Worm (Caenorhabditis elegans): ENCODE results near the gene cnd-1.

cnd-1 gene

ce11 chrIII:5230415-5230814 is 14.0 kb downstream of the cnd-1 start, which contains the start of gene prmt-5 (continued):
- TF ChIP-seq madf-3 (GFP tag; IDR thresholded peaks at IDR 0.05) (peak; percentile 80; the same call in 1 of the 2 replicates), ceh-91 (GFP tag; IDR thresholded peaks at IDR 0.05) (no peak), cebp-2 (GFP tag; IDR thresholded peaks at IDR 0.05) (peak; percentile 72; the same call in 1 of the 2 replicates), madf-8 (GFP tag; conservative IDR thresholded peaks at IDR 0.05) (no peak), hmg-1.2 (GFP tag; IDR thresholded peaks at IDR 0.05) (peak; percentile 44; the same call in 1 of the 2 replicates), xnd-1 (tag; optimal IDR thresholded peaks at IDR 0.05) (peak; percentile 43), C17E4.6 (GFP tag; IDR thresholded peaks at IDR 0.05) (no peak), aptf-2 (GFP tag; conservative IDR thresholded peaks at IDR 0.05) (no peak), F33H1.4 (GFP tag; IDR thresholded peaks at IDR 0.05) (peak; percentile 27; the same call in 1 of the 2 replicates), Y95B8A.8 (GFP tag; IDR thresholded peaks at IDR 0.05) (peak; percentile 79; the same call in 1 of the 2 replicates), ztf-3 (GFP tag; optimal IDR thresholded peaks at IDR 0.05) (peak; percentile 73), aptf-3 (GFP tag; IDR thresholded peaks at IDR 0.05) (no peak), nfya-2 (GFP tag; IDR thresholded peaks at IDR 0.05) (peak; percentile 37; the same call in 1 of the 2 replicates), lin-54 (GFP tag; optimal IDR thresholded peaks at IDR 0.05) (peak; percentile 68), F10E7.11 (tag; optimal IDR thresholded peaks at IDR 0.05) (peak; percentile 83), Y79H2A.3 (GFP tag; conservative IDR thresholded peaks at IDR 0.05) (0 out of 2 replicates have a peak, but pooled peaks have one; percentile 34), tlf-1 (GFP tag; optimal IDR thresholded peaks at IDR 0.05) (peak; percentile 89), mxl-1 (tag; optimal IDR thresholded peaks at IDR 0.05) (no peak), zfh-2 (GFP tag; conservative IDR thresholded peaks at IDR 0.05) (no peak), nhr-90 (tag; optimal IDR thresholded peaks at IDR 0.05) (no peak), egl-18 (GFP tag; IDR thresholded peaks at IDR 0.05) (no peak), ceh-40 (GFP tag; IDR thresholded peaks at IDR 0.05) (no peak), B0035.1 (tag; optimal IDR thresholded peaks at IDR 0.05) (peak; percentile 76), ztf-26 (tag; optimal IDR thresholded peaks at IDR 0.05) (peak; percentile 61), lir-1 (GFP tag; conservative IDR thresholded peaks at IDR 0.05) (no peak), F52B5.7 (tag; optimal IDR thresholded peaks at IDR 0.05) (peak; percentile 97), ztf-25 (GFP tag; IDR thresholded peaks at IDR 0.05) (no peak), mcd-1 (GFP tag; IDR thresholded peaks at IDR 0.05) (peak; percentile 64), unc-130 (GFP tag; optimal IDR thresholded peaks at IDR 0.05) (peak; percentile 67), sdz-38 (tag; optimal IDR thresholded peaks at IDR 0.05) (no peak), snpc-4 (GFP tag; optimal IDR thresholded peaks at IDR 0.05) (no peak), snpc-4 (tag; optimal IDR thresholded peaks at IDR 0.05) (peak in 2 of 4 experiments; percentile 28 to 48), ccch-3 (GFP tag; optimal IDR thresholded peaks at IDR 0.05) (no peak), nhr-80 (tag; optimal IDR thresholded peaks at IDR 0.05) (no peak), hlh-12 (tag; optimal IDR thresholded peaks at IDR 0.05) (no peak), ekl-4 (GFP tag; IDR thresholded peaks at IDR 0.05) (peak; percentile 87), unc-62 (GFP tag; optimal IDR thresholded peaks at IDR 0.05) (no peak), tbp1 (GFP tag; optimal IDR thresholded peaks at IDR 0.05) (peak; percentile 52), bed-1 (GFP tag; IDR thresholded peaks at IDR 0.05) (no peak), rcor-1 (GFP tag; IDR thresholded peaks at IDR 0.05) (peak; percentile 52; the same call in 1 of the 2 replicates), let-526 (GFP tag; IDR thresholded peaks at IDR 0.05) (peak; percentile 78), lag-1 (GFP tag; IDR thresholded peaks at IDR 0.05) (no peak), nhr-27 (tag; optimal IDR thresholded peaks at IDR 0.05) (peak; percentile 73), him-1 (tag; optimal IDR thresholded peaks at IDR 0.05) (peak; percentile 3), ztf-6 (GFP tag; IDR thresholded peaks at IDR 0.05) (no peak), ztf-18 (tag; optimal IDR thresholded peaks at IDR 0.05) (peak; percentile 40)
